Fruit fly (Drosophila melanogaster) whole organism, adult: Measurements from ENCODE around the gene sosie.

Source experiments
- CG11617 ChIP-seq: fragments of 200-800 bp; sonication (Bioruptor generic); optimal IDR thresholded peaks from 2 replicates; lab custom pipeline; 2017; ENCODE audit warnings: mild to moderate bottlenecking, missing biosample characterization, missing genetic modification reagents, missing genetic modification characterization
- CG12768 ChIP-seq: fragments of 200-800 bp; sonication (Bioruptor generic); optimal IDR thresholded peaks from 2 replicates; lab custom pipeline; 2017; ENCODE audit warnings: missing biosample characterization, missing genetic modification characterization, mild to moderate bottlenecking, moderate library complexity, missing genetic modification reagents
- CG14711 ChIP-seq: fragments of 200-800 bp; sonication (Bioruptor generic); optimal IDR thresholded peaks from 2 replicates; lab custom pipeline; 2018; ENCODE audit warnings: missing biosample characterization, mild to moderate bottlenecking, missing genetic modification characterization, moderate library complexity
- CG1620 ChIP-seq: fragments of 200-800 bp; sonication (Bioruptor generic); optimal IDR thresholded peaks from 2 replicates; lab custom pipeline; 2016; ENCODE audit warnings: missing biosample characterization, missing genetic modification characterization
- CG33017 ChIP-seq: fragments of 200-800 bp; sonication (Bioruptor generic); optimal IDR thresholded peaks from 2 replicates; lab custom pipeline; 2018; ENCODE audit warnings: missing biosample characterization, mild to moderate bottlenecking, missing genetic modification characterization, moderate library complexity
- CG5204 ChIP-seq: fragments of 200-800 bp; sonication (Bioruptor generic); optimal IDR thresholded peaks from 2 replicates; lab custom pipeline; 2016; ENCODE audit warnings: missing biosample characterization, missing genetic modification characterization
- CG7045 ChIP-seq: fragments of 200-800 bp; sonication (Bioruptor generic); optimal IDR thresholded peaks from 2 replicates; lab custom pipeline; 2017; ENCODE audit warnings: missing biosample characterization, mild to moderate bottlenecking, missing genetic modification characterization
- CG7101 ChIP-seq: fragments of 200-800 bp; sonication (Bioruptor generic); optimal IDR thresholded peaks from 2 replicates; lab custom pipeline; 2018; ENCODE audit warnings: missing biosample characterization, mild to moderate bottlenecking, missing genetic modification characterization, moderate library complexity
- Clk ChIP-seq: fragments of 200-800 bp; sonication (Bioruptor generic); optimal IDR thresholded peaks from 2 replicates; lab custom pipeline; 2017; ENCODE audit warnings: missing biosample characterization, missing genetic modification characterization
- Crg-1 ChIP-seq: fragments of 200-800 bp; sonication (Bioruptor generic); optimal IDR thresholded peaks from 2 replicates; lab custom pipeline; 2016; ENCODE audit warnings: missing biosample characterization, missing genetic modification characterization
- Hr96 ChIP-seq: fragments of 200-800 bp; sonication (Bioruptor generic); optimal IDR thresholded peaks from 2 replicates; lab custom pipeline; 2016; ENCODE audit warnings: missing biosample characterization, missing genetic modification characterization
- Mnt ChIP-seq: fragments of 200-800 bp; sonication (Bioruptor generic); optimal IDR thresholded peaks from 2 replicates; lab custom pipeline; 2016; ENCODE audit warnings: missing biosample characterization, mild to moderate bottlenecking, missing genetic modification characterization
- bab1 ChIP-seq: fragments of 200-800 bp; sonication (Bioruptor generic); optimal IDR thresholded peaks from 3 replicates; lab custom pipeline; 2019; ENCODE audit warnings: missing biosample characterization, mild to moderate bottlenecking, missing genetic modification characterization, moderate library complexity
- cic ChIP-seq: fragments of 200-800 bp; sonication (Bioruptor generic); optimal IDR thresholded peaks from 2 replicates; lab custom pipeline; 2017; ENCODE audit warnings: missing biosample characterization, mild to moderate bottlenecking, missing genetic modification characterization, moderate library complexity
- cnc ChIP-seq, 2 experiments: fragments of >200 bp; optimal IDR thresholded peaks; 2 replicates each; lab custom pipeline; 2017
- kay ChIP-seq: fragments of 200-800 bp; sonication (Bioruptor generic); peaks from one replicate; lab custom pipeline; 2016; ENCODE audit warnings: missing biosample characterization, missing genetic modification characterization, borderline replicate concordance
- ovo ChIP-seq: fragments of 200-800 bp; sonication (Bioruptor generic); optimal IDR thresholded peaks from 2 replicates; lab custom pipeline; 2016; ENCODE audit warnings: missing biosample characterization, missing genetic modification characterization
- pad ChIP-seq: fragments of 200-800 bp; sonication (Bioruptor generic); optimal IDR thresholded peaks from 3 replicates; lab custom pipeline; 2017; ENCODE audit warnings: missing biosample characterization, missing genetic modification characterization, mild to moderate bottlenecking, moderate library complexity, missing genetic modification reagents
- tj ChIP-seq: fragments of 200-800 bp; sonication (Bioruptor generic); optimal IDR thresholded peaks from 3 replicates; lab custom pipeline; 2017; ENCODE audit warnings: missing biosample characterization, mild to moderate bottlenecking, missing genetic modification characterization, moderate library complexity
- toe ChIP-seq: fragments of 200-800 bp; sonication (Bioruptor generic); optimal IDR thresholded peaks from 2 replicates; lab custom pipeline; 2016; ENCODE audit warnings: missing biosample characterization, missing genetic modification characterization

sosie gene

dm6 chr3R:24864719-24865400, 31.1 kb downstream of the sosie start, which contains the start of the genes Srg1 and Elal:
Gene Srg1, minus strand, starts transcription at chr3R:24864732.
Gene Elal, plus strand, starts transcription at chr3R:24865350.
- TF ChIP-seq Mnt (GFP tag; lab: Kevin White, UChicago) (peak; percentile 50), Hr96 (no peak), CG1620 (GFP tag; lab: Kevin White, UChicago) (no peak), CG11617 (GFP tag; lab: Kevin White, UChicago) (peak; percentile 6), CG7045 (GFP tag; lab: Kevin White, UChicago) (no peak), CG7101 (tag; lab: Kevin White, UChicago) (peak; percentile 65), ovo (GFP tag; lab: Kevin White, UChicago) (no peak), toe (no peak), Crg-1 (GFP tag; lab: Kevin White, UChicago) (no peak), CG33017 (tag; lab: Kevin White, UChicago) (peak; percentile 70), Clk (no peak), bab1 (GFP tag; lab: Kevin White, UChicago) (no peak), pad (GFP tag; lab: Kevin White, UChicago) (no peak), cnc (optimal IDR thresholded peaks at IDR 0.05; lab: Kevin White, UChicago) (no peak), CG5204 (no peak), cic (GFP tag; lab: Kevin White, UChicago) (peak; percentile 68), CG12768 (GFP tag; lab: Kevin White, UChicago) (peak; percentile 16), CG14711 (tag; lab: Kevin White, UChicago) (peak; percentile 32), kay (GFP tag; lab: Kevin White, UChicago) (no peak), tj (GFP tag; lab: Kevin White, UChicago) (peak; percentile 27)

- TF ChIP-seq pad (GFP tag; lab: Kevin White, UChicago): no peak
- TF ChIP-seq cnc (optimal IDR thresholded peaks at IDR 0.05; lab: Kevin White, UChicago): no peak
- TF ChIP-seq CG14711 (tag; lab: Kevin White, UChicago): no peak
- no peak for TF ChIP-seq CG7101 (tag; lab: Kevin White, UChicago)
- no peak for TF ChIP-seq CG11617 (GFP tag; lab: Kevin White, UChicago)
- TF ChIP-seq Hr96: no peak
- TF ChIP-seq CG12768 (GFP tag; lab: Kevin White, UChicago): no peak
- no peak for TF ChIP-seq CG33017 (tag; lab: Kevin White, UChicago)
- TF ChIP-seq CG7045 (GFP tag; lab: Kevin White, UChicago): no peak
- TF ChIP-seq Mnt (GFP tag; lab: Kevin White, UChicago): no peak
- TF ChIP-seq bab1 (GFP tag; lab: Kevin White, UChicago): no peak
- TF ChIP-seq tj (GFP tag; lab: Kevin White, UChicago): no peak
- TF ChIP-seq Clk: no peak
- no peak for TF ChIP-seq toe
- TF ChIP-seq kay (GFP tag; lab: Kevin White, UChicago): no peak
- no peak for TF ChIP-seq cic (GFP tag; lab: Kevin White, UChicago)
- TF ChIP-seq CG1620 (GFP tag; lab: Kevin White, UChicago): no peak
Measured at dm6 chr3R:24866976-24867375, 33.2 kb downstream of the sosie start.

DNA sequence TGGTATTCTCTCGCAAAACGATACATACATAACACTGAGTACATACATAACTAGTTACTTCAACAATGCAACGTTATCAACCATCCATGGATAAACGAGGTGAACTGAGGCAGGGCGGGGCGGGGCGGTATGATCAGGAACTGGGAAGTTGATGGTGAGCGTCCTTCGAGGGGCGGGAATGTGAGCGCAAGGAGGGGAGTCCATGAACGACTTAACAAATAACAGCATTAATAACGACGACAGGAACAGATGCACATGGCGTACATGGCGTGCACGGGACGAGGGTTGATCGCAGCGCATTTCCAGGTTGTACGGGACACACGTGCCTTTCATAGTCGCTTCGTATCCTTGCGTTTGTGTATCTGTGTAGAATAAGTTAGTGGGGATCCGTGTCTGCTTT, 34.2 kb downstream of the sosie start:
- TF ChIP-seq Mnt (GFP tag; lab: Kevin White, UChicago) (no peak), Crg-1 (GFP tag; lab: Kevin White, UChicago) (no peak), CG11617 (GFP tag; lab: Kevin White, UChicago) (no peak), tj (GFP tag; lab: Kevin White, UChicago) (no peak), CG5204 (no peak), Clk (no peak), cnc (optimal IDR thresholded peaks at IDR 0.05; lab: Kevin White, UChicago) (no peak), CG7045 (GFP tag; lab: Kevin White, UChicago) (no peak), bab1 (GFP tag; lab: Kevin White, UChicago) (no peak), CG33017 (tag; lab: Kevin White, UChicago) (no peak), CG12768 (GFP tag; lab: Kevin White, UChicago) (no peak), pad (GFP tag; lab: Kevin White, UChicago) (no peak), kay (GFP tag; lab: Kevin White, UChicago) (no peak)

dm6 chr3R:24870389-24871048, 36.8 kb downstream of the sosie start, which contains the start of gene CycB3:
Gene CycB3, minus strand, starts transcription at chr3R:24870816.
- TF ChIP-seq cic (GFP tag; lab: Kevin White, UChicago) (no peak), bab1 (GFP tag; lab: Kevin White, UChicago) (peak; percentile 57), ovo (GFP tag; lab: Kevin White, UChicago) (peak; percentile 57), CG7101 (tag; lab: Kevin White, UChicago) (peak; percentile 13), pad (GFP tag; lab: Kevin White, UChicago) (peak; percentile 32)

- TF ChIP-seq cic (GFP tag; lab: Kevin White, UChicago): peak; percentile 50
- TF ChIP-seq bab1 (GFP tag; lab: Kevin White, UChicago): peak; percentile 80
- TF ChIP-seq Hr96: peak; percentile 50
- peak; percentile 82 for TF ChIP-seq Clk
- TF ChIP-seq CG12768 (GFP tag; lab: Kevin White, UChicago): peak; percentile 85
- no peak for TF ChIP-seq kay (GFP tag; lab: Kevin White, UChicago)
- TF ChIP-seq CG5204: peak; percentile 72
- TF ChIP-seq ovo (GFP tag; lab: Kevin White, UChicago): peak; percentile 84
- peak; percentile 79 for TF ChIP-seq Crg-1 (GFP tag; lab: Kevin White, UChicago)
- TF ChIP-seq CG33017 (tag; lab: Kevin White, UChicago): peak; percentile 82
- TF ChIP-seq pad (GFP tag; lab: Kevin White, UChicago): peak; percentile 67
- peak; percentile 70 for TF ChIP-seq CG14711 (tag; lab: Kevin White, UChicago)
- peak; percentile 80 for TF ChIP-seq CG1620 (GFP tag; lab: Kevin White, UChicago)
- peak; percentile 81 for TF ChIP-seq CG11617 (GFP tag; lab: Kevin White, UChicago)
- TF ChIP-seq tj (GFP tag; lab: Kevin White, UChicago): peak; percentile 34
- TF ChIP-seq CG7045 (GFP tag; lab: Kevin White, UChicago): peak; percentile 87
- TF ChIP-seq CG7101 (tag; lab: Kevin White, UChicago): peak; percentile 83
- TF ChIP-seq toe: peak; percentile 84
- TF ChIP-seq cnc (optimal IDR thresholded peaks at IDR 0.05; lab: Kevin White, UChicago): no peak
- no peak for TF ChIP-seq Mnt (GFP tag; lab: Kevin White, UChicago)
Measured at dm6 chr3R:24875939-24876842, 42.4 kb downstream of the sosie start, which contains the start of gene CG3744. Gene CG3744, minus strand, starts transcription at chr3R:24876654.
